Worm (Caenorhabditis elegans) whole organism, L4 larva: Measurements from ENCODE around the gene unc-8.

ENCODE experiments used
- D1046.2 ChIP-seq: fragments of 200-800 bp; sonication (Bioruptor generic); IDR thresholded peaks from 2 replicates; pipeline ENCODE4 v1.3.6; 2022; ENCODE audit warnings: missing genetic modification characterization, missing compliant biosample characterization
- F10B5.3 ChIP-seq: sonication (generic microtip); optimal IDR thresholded peaks from 2 replicates; lab custom pipeline; 2016; ENCODE audit warnings: mild to moderate bottlenecking, missing genetic modification characterization, missing compliant biosample characterization
- F26F4.8 ChIP-seq: fragments of 200-800 bp; sonication (Bioruptor generic); conservative IDR thresholded peaks from 2 replicates; pipeline ENCODE4 v1.3.6; 2022; ENCODE audit warnings: missing genetic modification characterization, missing compliant biosample characterization
- F37D6.2 ChIP-seq: sonication (generic microtip); optimal IDR thresholded peaks from 2 replicates; lab custom pipeline; 2016; ENCODE audit warnings: mild to moderate bottlenecking, missing genetic modification characterization, missing compliant biosample characterization
- F49E8.2 ChIP-seq: sonication (generic microtip); optimal IDR thresholded peaks from 2 replicates; lab custom pipeline; 2016; ENCODE audit warnings: missing compliant biosample characterization, mild to moderate bottlenecking, missing genetic modification characterization, borderline replicate concordance
- R02D3.7 ChIP-seq: fragments of 150-350 bp; sonication (generic microtip); optimal IDR thresholded peaks from 3 replicates; lab custom pipeline; 2014; ENCODE audit warnings: missing biosample characterization, missing genetic modification characterization
- Y5F2A.4 ChIP-seq: fragments of 200-800 bp; sonication (Bioruptor generic); optimal IDR thresholded peaks from 2 replicates; lab custom pipeline; 2018; ENCODE audit warnings: mild to moderate bottlenecking, missing genetic modification characterization, missing compliant biosample characterization
- aha-1 ChIP-seq: fragments of 150-350 bp; peaks from one replicate; lab custom pipeline; 2014; ENCODE audit warnings: missing biosample characterization, missing genetic modification characterization
- ceh-28 ChIP-seq: fragments of 150-350 bp; optimal IDR thresholded peaks from 2 replicates; lab custom pipeline; 2014; ENCODE audit warnings: missing biosample characterization, missing genetic modification reagents, missing genetic modification characterization
- daf-12 ChIP-seq: fragments of 150-350 bp; optimal IDR thresholded peaks from 2 replicates; lab custom pipeline; 2014; ENCODE audit warnings: missing biosample characterization, missing genetic modification reagents, missing genetic modification characterization
- daf-16 ChIP-seq, 3 experiments: sonication (generic microtip); optimal IDR thresholded peaks; 2 replicates each; lab custom pipeline; 2016 to 2017; ENCODE audit warnings: missing genetic modification characterization in 3 of 3, missing genetic modification reagents in 3 of 3, mild to moderate bottlenecking in 2 of 3, missing compliant biosample characterization in 2 of 3, missing biosample characterization in 1 of 3, moderate library complexity in 1 of 3
- daf-19 ChIP-seq: fragments of 200-800 bp; sonication (Bioruptor generic); conservative IDR thresholded peaks from 2 replicates; pipeline ENCODE4 v1.3.6; 2022; ENCODE audit warnings: missing genetic modification characterization, missing compliant biosample characterization
- dmd-6 ChIP-seq: fragments of 200-800 bp; sonication (Bioruptor generic); IDR thresholded peaks from 2 replicates; pipeline ENCODE4 v1.3.6; 2022; ENCODE audit warnings: missing genetic modification reagents, missing genetic modification characterization, missing compliant biosample characterization
- dmd-8 ChIP-seq: fragments of 200-800 bp; sonication (Bioruptor generic); IDR thresholded peaks from 2 replicates; pipeline ENCODE4 v1.3.6; 2022; ENCODE audit warnings: missing genetic modification characterization, missing compliant biosample characterization
- dmd-9 ChIP-seq: fragments of 200-800 bp; sonication (Bioruptor generic); IDR thresholded peaks from 2 replicates; pipeline ENCODE4 v1.3.6; 2022; ENCODE audit warnings: missing genetic modification reagents, missing genetic modification characterization, missing compliant biosample characterization
- dpl-1 ChIP-seq: fragments of 150-350 bp; optimal IDR thresholded peaks from 2 replicates; lab custom pipeline; 2014; ENCODE audit warnings: missing biosample characterization, missing genetic modification reagents, missing genetic modification characterization
- dve-1 ChIP-seq: sonication (generic microtip); optimal IDR thresholded peaks from 2 replicates; lab custom pipeline; 2017; ENCODE audit warnings: antibody characterized with exemption, mild to moderate bottlenecking, missing genetic modification characterization, missing compliant biosample characterization; ENCODE audit not compliant: insufficient read depth
- egl-43 ChIP-seq: fragments of 200-800 bp; sonication (Bioruptor generic); IDR thresholded peaks from 2 replicates; pipeline ENCODE4 v1.3.6; 2022; ENCODE audit warnings: missing genetic modification reagents, missing genetic modification characterization, missing compliant biosample characterization
- hif-1 ChIP-seq, 2 experiments: sonication (generic microtip); optimal IDR thresholded peaks; 2 replicates each; lab custom pipeline; 2016 to 2017; ENCODE audit warnings: missing compliant biosample characterization in 2 of 2, missing genetic modification characterization in 2 of 2, missing genetic modification reagents in 2 of 2, missing genotype in 2 of 2, mild to moderate bottlenecking in 1 of 2
- hlh-30 ChIP-seq: sonication (generic microtip); optimal IDR thresholded peaks from 2 replicates; lab custom pipeline; 2017; ENCODE audit warnings: antibody characterized with exemption, mild to moderate bottlenecking, missing genetic modification characterization, missing compliant biosample characterization; ENCODE audit not compliant: insufficient read depth
- hmg-1.1 ChIP-seq: fragments of 200-800 bp; sonication (Bioruptor generic); IDR thresholded peaks from 2 replicates; pipeline ENCODE4 v1.3.6; 2022; ENCODE audit warnings: missing genetic modification reagents, missing genetic modification characterization, missing compliant biosample characterization
- jun-1 ChIP-seq: fragments of 150-350 bp; optimal IDR thresholded peaks from 2 replicates; lab custom pipeline; 2014; ENCODE audit warnings: missing biosample characterization, missing genetic modification reagents, missing genetic modification characterization
- lin-13 ChIP-seq: fragments of 150-350 bp; optimal IDR thresholded peaks from 2 replicates; lab custom pipeline; 2014; ENCODE audit warnings: missing biosample characterization, missing genetic modification reagents, missing genetic modification characterization
- lin-15B ChIP-seq: fragments of 150-350 bp; sonication (generic microtip); optimal IDR thresholded peaks from 3 replicates; lab custom pipeline; 2014; ENCODE audit warnings: missing biosample characterization, missing genetic modification characterization
- lsy-2 ChIP-seq, 2 experiments: fragments of 150-350 bp in 1 of 2; sonication (generic microtip) in 1 of 2; optimal IDR thresholded peaks; 2 replicates each; lab custom pipeline; 2014 to 2017; ENCODE audit warnings: missing biosample characterization in 2 of 2, missing genetic modification characterization in 2 of 2
- mdl-1 ChIP-seq, 2 experiments: fragments of 150-350 bp in 1 of 2; sonication (generic microtip) in 1 of 2; optimal IDR thresholded peaks; 2 replicates each; lab custom pipeline; 2014 to 2017; ENCODE audit warnings: missing biosample characterization in 2 of 2, missing genetic modification characterization in 2 of 2
- mes-2 ChIP-seq: sonication (generic microtip); optimal IDR thresholded peaks from 2 replicates; lab custom pipeline; 2016; ENCODE audit warnings: missing genotype, mild to moderate bottlenecking, missing genetic modification characterization, missing compliant biosample characterization; ENCODE audit not compliant: poor library complexity, severe bottlenecking
- mxl-3 ChIP-seq: fragments of 200-800 bp; sonication (Bioruptor generic); optimal IDR thresholded peaks from 2 replicates; lab custom pipeline; 2018; ENCODE audit warnings: mild to moderate bottlenecking, missing genetic modification characterization, missing compliant biosample characterization
- nhr-237 ChIP-seq: sonication (generic microtip); optimal IDR thresholded peaks from 2 replicates; lab custom pipeline; 2017; ENCODE audit warnings: missing biosample characterization, missing genetic modification characterization
- nhr-25 ChIP-seq: sonication (generic microtip); optimal IDR thresholded peaks from 2 replicates; lab custom pipeline; 2017; ENCODE audit warnings: missing genetic modification characterization, mild to moderate bottlenecking, missing compliant biosample characterization, antibody characterized with exemption, moderate library complexity, borderline replicate concordance; ENCODE audit not compliant: insufficient read depth
- nhr-28 ChIP-seq: fragments of 150-350 bp; optimal IDR thresholded peaks from 2 replicates; lab custom pipeline; 2014; ENCODE audit warnings: missing biosample characterization, missing genetic modification characterization
- nhr-42 ChIP-seq: fragments of 200-800 bp; sonication (Bioruptor generic); IDR thresholded peaks from 2 replicates; pipeline ENCODE4 v1.3.6; 2022; ENCODE audit warnings: missing genetic modification characterization, missing compliant biosample characterization
- nhr-6 ChIP-seq: fragments of 150-350 bp; optimal IDR thresholded peaks from 2 replicates; lab custom pipeline; 2014; ENCODE audit warnings: missing biosample characterization, missing genetic modification characterization
- nhr-76 ChIP-seq: fragments of 150-350 bp; optimal IDR thresholded peaks from 2 replicates; lab custom pipeline; 2014; ENCODE audit warnings: missing biosample characterization, missing genetic modification characterization
- nhr-77 ChIP-seq: fragments of 150-350 bp; optimal IDR thresholded peaks from 2 replicates; lab custom pipeline; 2014; ENCODE audit warnings: missing biosample characterization, missing genetic modification characterization
- php-3 ChIP-seq: fragments of 200-800 bp; sonication (Bioruptor generic); IDR thresholded peaks from 2 replicates; pipeline ENCODE4 v1.3.6; 2022; ENCODE audit warnings: missing genetic modification reagents, missing genetic modification characterization, missing compliant biosample characterization
- pqm-1 ChIP-seq: sonication (generic microtip); optimal IDR thresholded peaks from 2 replicates; lab custom pipeline; 2017; ENCODE audit warnings: missing biosample characterization, missing genetic modification characterization
- sdz-12 ChIP-seq: fragments of 200-800 bp; sonication (Bioruptor generic); optimal IDR thresholded peaks from 2 replicates; lab custom pipeline; 2018; ENCODE audit warnings: mild to moderate bottlenecking, missing genetic modification characterization, missing compliant biosample characterization
- set-16 ChIP-seq: fragments of 200-800 bp; sonication (Bioruptor generic); IDR thresholded peaks from 2 replicates; pipeline ENCODE4 v1.3.6; 2022; ENCODE audit warnings: missing genetic modification reagents, missing genetic modification characterization, missing compliant biosample characterization
- skn-1 ChIP-seq: fragments of 150-350 bp; optimal IDR thresholded peaks from 2 replicates; lab custom pipeline; 2014; ENCODE audit warnings: missing biosample characterization, missing genetic modification characterization
- snpc-1.2 ChIP-seq: fragments of 200-800 bp; sonication (Bioruptor generic); IDR thresholded peaks from 2 replicates; pipeline ENCODE4 v1.3.6; 2022; ENCODE audit warnings: missing genetic modification reagents, missing genetic modification characterization, missing compliant biosample characterization
- snpc-4 ChIP-seq: fragments of 150-350 bp; optimal IDR thresholded peaks from 2 replicates; lab custom pipeline; 2014; ENCODE audit warnings: missing biosample characterization, missing genetic modification characterization
- unc-130 ChIP-seq: sonication (generic microtip); optimal IDR thresholded peaks from 2 replicates; lab custom pipeline; 2016; ENCODE audit warnings: missing genetic modification reagents, missing genetic modification characterization, missing compliant biosample characterization
- unc-62 ChIP-seq, 3 experiments: fragments of 150-350 bp in 1 of 3; sonication (generic microtip); optimal IDR thresholded peaks in 2 of 3; peaks in 1 of 3; 1 replicate in 1 of 3; 2 replicates in 2 of 3; lab custom pipeline; 2014 to 2017; ENCODE audit warnings: missing biosample characterization in 3 of 3, missing genetic modification characterization in 3 of 3, missing genetic modification reagents in 3 of 3, missing genotype in 1 of 3
- zfp-3 ChIP-seq: fragments of 200-800 bp; sonication (Bioruptor generic); conservative IDR thresholded peaks from 2 replicates; pipeline ENCODE4 v1.3.6; 2022; ENCODE audit warnings: missing genetic modification reagents, missing genetic modification characterization, missing compliant biosample characterization
- zip-11 ChIP-seq: fragments of 200-800 bp; sonication (Bioruptor generic); IDR thresholded peaks from 2 replicates; pipeline ENCODE4 v1.3.6; 2022; ENCODE audit warnings: missing genetic modification characterization, missing compliant biosample characterization
- zip-2 ChIP-seq: fragments of 150-350 bp; optimal IDR thresholded peaks from 2 replicates; lab custom pipeline; 2014; ENCODE audit warnings: missing biosample characterization, missing genetic modification characterization
- ztf-11 ChIP-seq: fragments of 150-350 bp; optimal IDR thresholded peaks from 2 replicates; lab custom pipeline; 2014; ENCODE audit warnings: missing biosample characterization, missing genetic modification characterization

The unc-8 gene

ce11 chrIV:7228208-7228607 lies 31.3 kb downstream of the unc-8 start, which contains the start of gene D2024.5:
D2024.5 (minus strand) TSS chrIV:7228308.
- no peak for TF ChIP-seq set-16 (GFP tag; lab: Robert Waterston, UW)
- no peak for TF ChIP-seq mdl-1 (tag; optimal IDR thresholded peaks at IDR 0.05; lab: Kevin White, UChicago)
- no peak for TF ChIP-seq snpc-1.2 (GFP tag; lab: Robert Waterston, UW)
- no peak for TF ChIP-seq F49E8.2
- no peak for TF ChIP-seq nhr-77 (tag; lab: Kevin White, UChicago)
- no peak for TF ChIP-seq dmd-8 (GFP tag; lab: Robert Waterston, UW)
- no peak for TF ChIP-seq lin-15B (tag; lab: Kevin White, UChicago)
- TF ChIP-seq dmd-6 (GFP tag; lab: Robert Waterston, UW) = no peak
- no peak for TF ChIP-seq nhr-28 (tag; lab: Kevin White, UChicago)
- TF ChIP-seq D1046.2 (GFP tag; lab: Robert Waterston, UW) = no peak
- TF ChIP-seq nhr-76 = no peak
- TF ChIP-seq dpl-1 = no peak
- TF ChIP-seq egl-43 (GFP tag; lab: Robert Waterston, UW) = no peak
- no peak for TF ChIP-seq F37D6.2 (tag; lab: Kevin White, UChicago)

ce11 chrIV:7230198-7230597 lies 33.2 kb downstream of the unc-8 start, which contains the start of gene cap-1:
cap-1 (minus strand) TSS chrIV:7230223.
- TF ChIP-seq ztf-11 (tag; lab: Kevin White, UChicago) (no peak), nhr-6 (tag; lab: Kevin White, UChicago) (peak; percentile 71), sdz-12 (GFP tag; lab: Kevin White, UChicago) (no peak), hmg-1.1 (no peak), lin-15B (tag; lab: Kevin White, UChicago) (peak; percentile 17), mes-2 (peak; percentile 96), daf-12 (tag; lab: Kevin White, UChicago) (no peak), F26F4.8 (GFP tag; lab: Robert Waterston, UW) (no peak), R02D3.7 (tag; lab: Kevin White, UChicago) (no peak), snpc-4 (no peak), F10B5.3 (tag; lab: Kevin White, UChicago) (no peak), mxl-3 (GFP tag; lab: Kevin White, UChicago) (peak; percentile 59), skn-1 (tag; lab: Kevin White, UChicago) (no peak), dmd-9 (no peak), zip-11 (GFP tag; lab: Robert Waterston, UW) (no peak), nhr-28 (tag; lab: Kevin White, UChicago) (peak; percentile 72), unc-130 (GFP tag; lab: Kevin White, UChicago) (peak; percentile 79), unc-62 (GFP tag; optimal IDR thresholded peaks at IDR 0.05 in 1 of 2; lab: Kevin White, UChicago) (no peak), unc-62 (tag; optimal IDR thresholded peaks at IDR 0.05; lab: Kevin White, UChicago) (no peak), pqm-1 (tag; lab: Kevin White, UChicago) (peak; percentile 37), zip-2 (tag; lab: Kevin White, UChicago) (no peak), dmd-6 (GFP tag; lab: Robert Waterston, UW) (0 out of 2 replicates have a peak, but pooled peaks have one; percentile 29), lin-13 (peak; percentile 67), D1046.2 (GFP tag; lab: Robert Waterston, UW) (no peak), nhr-237 (tag; lab: Kevin White, UChicago) (no peak), php-3 (no peak), set-16 (GFP tag; lab: Robert Waterston, UW) (no peak), zfp-3 (GFP tag; lab: Robert Waterston, UW) (no peak), jun-1 (tag; lab: Kevin White, UChicago) (no peak), daf-16 (GFP tag; optimal IDR thresholded peaks at IDR 0.05; lab: Kevin White, UChicago) (no peak), daf-16 (tag; optimal IDR thresholded peaks at IDR 0.05; lab: Kevin White, UChicago) (peak; percentile 42), nhr-25 (no peak), hlh-30 (tag; lab: Kevin White, UChicago) (peak; percentile 36), dve-1 (tag; lab: Kevin White, UChicago) (peak; percentile 86), Y5F2A.4 (GFP tag; lab: Kevin White, UChicago) (no peak), ceh-28 (tag; lab: Kevin White, UChicago) (peak; percentile 43), lsy-2 (tag; optimal IDR thresholded peaks at IDR 0.05; lab: Kevin White, UChicago) (peak in 1 of 2 experiments; percentile 85), hif-1 (tag; optimal IDR thresholded peaks at IDR 0.05; lab: Kevin White, UChicago) (peak in 1 of 2 experiments; percentile 60), aha-1 (tag; lab: Kevin White, UChicago) (no peak), nhr-42 (GFP tag; lab: Robert Waterston, UW) (no peak), nhr-77 (tag; lab: Kevin White, UChicago) (peak; percentile 85), daf-19 (no peak)
